Fruit fly (Drosophila melanogaster): ENCODE data around the gene Spase22-23.

Gene Spase22-23

dm6 chr3R:24260041-24260379 lies 30.2 kb upstream of the Spase22-23 start:
- TF ChIP-seq h (GFP tag; optimal IDR thresholded peaks at IDR 0.05) = peak; percentile 25
- no peak for TF ChIP-seq sv (GFP tag; optimal IDR thresholded peaks at IDR 0.05)
- TF ChIP-seq Hr83 (GFP tag; optimal IDR thresholded peaks at IDR 0.05; ENCODE audit: poor library complexity, severe bottlenecking) = no peak
- peak; percentile 56 for TF ChIP-seq fru (GFP tag; optimal IDR thresholded peaks at IDR 0.05)
- no peak for TF ChIP-seq pan (optimal IDR thresholded peaks at IDR 0.05)
- peak; percentile 29 for TF ChIP-seq psq (GFP tag; optimal IDR thresholded peaks at IDR 0.05)

dm6 chr3R:24259278-24260040 lies 29.6 kb upstream of the Spase22-23 start:
- TF ChIP-seq rgr (GFP tag; optimal IDR thresholded peaks at IDR 0.05) (peak; percentile 98), Rel (GFP tag; optimal IDR thresholded peaks at IDR 0.05) (peak; percentile 83), Rel (tag; optimal IDR thresholded peaks at IDR 0.05) (peak; percentile 58), Vsx2 (GFP tag; optimal IDR thresholded peaks at IDR 0.05; ENCODE audit: partially characterized antibody) (peak; percentile 52), br (GFP tag; optimal IDR thresholded peaks at IDR 0.05) (peak; percentile 95), HLH106 (tag; optimal IDR thresholded peaks at IDR 0.05) (peak; percentile 88), dmrt93B (GFP tag; optimal IDR thresholded peaks at IDR 0.05) (no peak), Hr83 (GFP tag; optimal IDR thresholded peaks at IDR 0.05; ENCODE audit: poor library complexity, severe bottlenecking) (peak; percentile 66), ey (GFP tag; optimal IDR thresholded peaks at IDR 0.05) (peak; percentile 97), sv (GFP tag; optimal IDR thresholded peaks at IDR 0.05) (peak; percentile 82), Dif (GFP tag; optimal IDR thresholded peaks at IDR 0.05; ENCODE audit: partially characterized antibody) (peak; percentile 96), foxo (GFP tag; optimal IDR thresholded peaks at IDR 0.05) (peak; percentile 93 to 97), psq (GFP tag; optimal IDR thresholded peaks at IDR 0.05) (peak; percentile 93), CG32264 (GFP tag; optimal IDR thresholded peaks at IDR 0.05) (peak; percentile 90), brk (GFP tag; optimal IDR thresholded peaks at IDR 0.05) (peak; percentile 82), woc (GFP tag; optimal IDR thresholded peaks at IDR 0.05) (peak; percentile 81), Hr78 (GFP tag; optimal IDR thresholded peaks at IDR 0.05) (no peak), dl (GFP tag; optimal IDR thresholded peaks at IDR 0.05; ENCODE audit: insufficient read depth in 1 of 2, partially characterized antibody in 2 of 2) (peak; percentile 92 to 96), CrebA (GFP tag; optimal IDR thresholded peaks at IDR 0.05; ENCODE audit: borderline replicate concordance) (peak; percentile 85), Dfd (GFP tag; optimal IDR thresholded peaks at IDR 0.05) (no peak), Jra (GFP tag; optimal IDR thresholded peaks at IDR 0.05) (peak; percentile 64), jim (GFP tag; optimal IDR thresholded peaks at IDR 0.05) (no peak), h (GFP tag; optimal IDR thresholded peaks at IDR 0.05) (peak; percentile 97), Hnf4 (GFP tag; optimal IDR thresholded peaks at IDR 0.05) (peak; percentile 90), tai (GFP tag; optimal IDR thresholded peaks at IDR 0.05) (no peak), Myc (optimal IDR thresholded peaks at IDR 0.05) (no peak), Abd-B (GFP tag; optimal IDR thresholded peaks at IDR 0.05) (no peak), N (GFP tag; optimal IDR thresholded peaks at IDR 0.05) (no peak), OdsH (GFP tag; optimal IDR thresholded peaks at IDR 0.05) (peak; percentile 96), pan (optimal IDR thresholded peaks at IDR 0.05) (no peak), sage (GFP tag; optimal IDR thresholded peaks at IDR 0.05) (peak; percentile 85), CG9705 (GFP tag; optimal IDR thresholded peaks at IDR 0.05) (peak; percentile 5), Sp1 (GFP tag; optimal IDR thresholded peaks at IDR 0.05) (peak; percentile 91), Mio (GFP tag; optimal IDR thresholded peaks at IDR 0.05) (peak; percentile 81), GATAd (GFP tag; optimal IDR thresholded peaks at IDR 0.05) (peak; percentile 41), fru (GFP tag; optimal IDR thresholded peaks at IDR 0.05) (peak; percentile 96), dsf (GFP tag; optimal IDR thresholded peaks at IDR 0.05; ENCODE audit: borderline replicate concordance) (peak; percentile 43), usp (GFP tag; optimal IDR thresholded peaks at IDR 0.05) (no peak), lola (GFP tag; optimal IDR thresholded peaks at IDR 0.05) (no peak)
